Fruit fly (Drosophila melanogaster) whole organism, prepupa: Measurements from ENCODE around the gene CG34281.

ENCODE experiments used
- CG10631 ChIP-seq: fragments of 200-800 bp; sonication (Bioruptor generic); optimal IDR thresholded peaks from 2 replicates; lab custom pipeline; 2016; ENCODE audit warnings: missing biosample characterization, missing genetic modification characterization
- CG10669 ChIP-seq: fragments of 200-800 bp; sonication (Bioruptor generic); optimal IDR thresholded peaks from 3 replicates; lab custom pipeline; 2018; ENCODE audit warnings: missing biosample characterization, mild to moderate bottlenecking, missing genetic modification characterization, moderate library complexity
- CG11294 ChIP-seq: fragments of 200-800 bp; sonication (Bioruptor generic); IDR thresholded peaks from 2 replicates; pipeline ENCODE4 v1.3.6; 2022; ENCODE audit warnings: missing biosample characterization, missing genetic modification characterization
- CG11762 ChIP-seq: fragments of 200-800 bp; sonication (Bioruptor generic); optimal IDR thresholded peaks from 3 replicates; lab custom pipeline; 2016; ENCODE audit warnings: missing biosample characterization, missing genetic modification characterization; ENCODE audit not compliant: insufficient read depth
- CG11902 ChIP-seq: fragments of 200-800 bp; sonication (Bioruptor generic); optimal IDR thresholded peaks from 3 replicates; lab custom pipeline; 2016; ENCODE audit warnings: missing biosample characterization, missing genetic modification characterization
- CG15336 ChIP-seq: fragments of 200-800 bp; sonication (Bioruptor generic); IDR thresholded peaks from 2 replicates; pipeline ENCODE4 v1.3.6; 2022; ENCODE audit warnings: missing biosample characterization, missing genetic modification characterization
- CG16779 ChIP-seq: fragments of 200-800 bp; sonication (Bioruptor generic); optimal IDR thresholded peaks from 3 replicates; lab custom pipeline; 2017; ENCODE audit warnings: missing biosample characterization, mild to moderate bottlenecking, missing genetic modification characterization
- CG3032 ChIP-seq: fragments of 200-800 bp; optimal IDR thresholded peaks from 2 replicates; lab custom pipeline; 2019; ENCODE audit warnings: missing biosample characterization, mild to moderate bottlenecking, missing genetic modification characterization, moderate library complexity
- CG31627 ChIP-seq: fragments of 200-800 bp; sonication (Bioruptor generic); optimal IDR thresholded peaks from 3 replicates; lab custom pipeline; 2016; ENCODE audit warnings: missing biosample characterization, missing genetic modification characterization
- CG32006 ChIP-seq: fragments of 200-800 bp; sonication (Bioruptor generic); optimal IDR thresholded peaks from 3 replicates; lab custom pipeline; 2017; ENCODE audit warnings: missing biosample characterization, mild to moderate bottlenecking, missing genetic modification characterization
- CG34406 ChIP-seq: fragments of 200-800 bp; sonication (Bioruptor generic); optimal IDR thresholded peaks from 3 replicates; lab custom pipeline; 2016; ENCODE audit warnings: missing biosample characterization, missing genetic modification characterization
- CG3919 ChIP-seq: fragments of 200-800 bp; sonication (Bioruptor generic); optimal IDR thresholded peaks from 3 replicates; lab custom pipeline; 2016; ENCODE audit warnings: missing biosample characterization, missing genetic modification characterization
- CG4318 ChIP-seq: fragments of 200-800 bp; sonication (Bioruptor generic); optimal IDR thresholded peaks from 3 replicates; lab custom pipeline; 2017; ENCODE audit warnings: missing biosample characterization, mild to moderate bottlenecking, missing genetic modification characterization
- CG6163 ChIP-seq: fragments of 200-800 bp; sonication (Bioruptor generic); IDR thresholded peaks from 3 replicates; pipeline ENCODE4 v1.3.6; 2022; ENCODE audit warnings: missing biosample characterization, missing genetic modification characterization
- CG6276 ChIP-seq: fragments of 200-800 bp; sonication (Bioruptor generic); optimal IDR thresholded peaks from 2 replicates; lab custom pipeline; 2017; ENCODE audit warnings: missing biosample characterization, mild to moderate bottlenecking, missing genetic modification characterization
- CG6792 ChIP-seq: fragments of 200-800 bp; sonication (Bioruptor generic); optimal IDR thresholded peaks from 3 replicates; lab custom pipeline; 2016; ENCODE audit warnings: missing biosample characterization, missing genetic modification characterization
- CG7368 ChIP-seq: fragments of 200-800 bp; sonication (Bioruptor generic); optimal IDR thresholded peaks from 3 replicates; lab custom pipeline; 2016; ENCODE audit warnings: missing biosample characterization, missing genetic modification characterization
- CG8119 ChIP-seq: fragments of 200-800 bp; sonication (Bioruptor generic); IDR thresholded peaks from 3 replicates; pipeline ENCODE4 v1.3.6; 2022; ENCODE audit warnings: missing biosample characterization, missing genetic modification characterization
- CG8319 ChIP-seq: fragments of 200-800 bp; sonication (Bioruptor generic); optimal IDR thresholded peaks from 3 replicates; lab custom pipeline; 2016; ENCODE audit warnings: missing biosample characterization, missing genetic modification characterization
- CG8632 ChIP-seq: fragments of 200-800 bp; sonication (Bioruptor generic); optimal IDR thresholded peaks from 3 replicates; lab custom pipeline; 2016; ENCODE audit warnings: missing biosample characterization, missing genetic modification characterization
- Eip75B ChIP-seq: fragments of 200-800 bp; sonication (Bioruptor generic); optimal IDR thresholded peaks from 3 replicates; lab custom pipeline; 2016; ENCODE audit warnings: missing biosample characterization, missing genetic modification characterization
- Eip78C ChIP-seq: fragments of 200-800 bp; sonication (Bioruptor generic); peaks from one replicate; lab custom pipeline; 2016; ENCODE audit warnings: missing biosample characterization, missing genetic modification characterization
- Eip93F ChIP-seq: fragments of 200-800 bp; sonication (Bioruptor generic); optimal IDR thresholded peaks from 2 replicates; lab custom pipeline; 2016; ENCODE audit warnings: missing biosample characterization, mild to moderate bottlenecking, missing genetic modification characterization
- Ets21C ChIP-seq: fragments of 200-800 bp; sonication (Bioruptor generic); optimal IDR thresholded peaks from 3 replicates; lab custom pipeline; 2016; ENCODE audit warnings: missing biosample characterization, missing genetic modification characterization
- Ets96B ChIP-seq: fragments of 200-800 bp; optimal IDR thresholded peaks from 2 replicates; lab custom pipeline; 2019; ENCODE audit warnings: missing biosample characterization, mild to moderate bottlenecking, missing genetic modification characterization, moderate library complexity
- Gug ChIP-seq: fragments of 200-800 bp; sonication (Bioruptor generic); IDR thresholded peaks from 2 replicates; pipeline ENCODE4 v1.3.6; 2022; ENCODE audit warnings: missing biosample characterization, missing genetic modification characterization
- Hr38 ChIP-seq: sonication (Bioruptor generic); optimal IDR thresholded peaks from 2 replicates; lab custom pipeline; 2016; ENCODE audit warnings: missing biosample characterization, missing genetic modification characterization
- Hr39 ChIP-seq: fragments of 200-800 bp; sonication (Bioruptor generic); optimal IDR thresholded peaks from 2 replicates; lab custom pipeline; 2016; ENCODE audit warnings: missing biosample characterization, missing genetic modification characterization
- Hr4 ChIP-seq: fragments of 200-800 bp; sonication (Bioruptor generic); optimal IDR thresholded peaks from 3 replicates; lab custom pipeline; 2016; ENCODE audit warnings: missing biosample characterization, missing genetic modification characterization
- Lpt ChIP-seq: fragments of 200-800 bp; sonication (Bioruptor generic); optimal IDR thresholded peaks from 3 replicates; lab custom pipeline; 2016; ENCODE audit warnings: missing biosample characterization, missing genetic modification characterization
- Met ChIP-seq: fragments of 200-800 bp; sonication (Bioruptor generic); optimal IDR thresholded peaks from 3 replicates; lab custom pipeline; 2016; ENCODE audit warnings: missing biosample characterization, missing genetic modification characterization
- Smox ChIP-seq: fragments of 200-800 bp; sonication (Bioruptor generic); optimal IDR thresholded peaks from 3 replicates; lab custom pipeline; 2016; ENCODE audit warnings: missing biosample characterization, missing genetic modification characterization
- Sox102F ChIP-seq: fragments of 200-800 bp; sonication (Bioruptor generic); optimal IDR thresholded peaks from 2 replicates; lab custom pipeline; 2016; ENCODE audit warnings: missing biosample characterization, mild to moderate bottlenecking, missing genetic modification characterization
- Sox14 ChIP-seq: fragments of 200-800 bp; sonication (Bioruptor generic); optimal IDR thresholded peaks from 3 replicates; lab custom pipeline; 2016; ENCODE audit warnings: missing biosample characterization, missing genetic modification characterization
- Sox15 ChIP-seq: fragments of 200-800 bp; sonication (Bioruptor generic); optimal IDR thresholded peaks from 3 replicates; lab custom pipeline; 2016; ENCODE audit warnings: missing biosample characterization, missing genetic modification characterization
- achi ChIP-seq: fragments of 200-800 bp; sonication (Bioruptor generic); optimal IDR thresholded peaks from 3 replicates; lab custom pipeline; 2016; ENCODE audit warnings: missing biosample characterization, missing genetic modification characterization
- acj6 ChIP-seq: fragments of 200-800 bp; sonication (Bioruptor generic); optimal IDR thresholded peaks from 3 replicates; lab custom pipeline; 2016; ENCODE audit warnings: missing biosample characterization, missing genetic modification characterization
- cyc ChIP-seq: fragments of 200-800 bp; sonication (Bioruptor generic); optimal IDR thresholded peaks from 3 replicates; lab custom pipeline; 2016; ENCODE audit warnings: missing biosample characterization, missing genetic modification characterization
- dsx ChIP-seq: fragments of 200-800 bp; optimal IDR thresholded peaks from 3 replicates; lab custom pipeline; 2019; ENCODE audit warnings: missing biosample characterization, mild to moderate bottlenecking, missing genetic modification characterization, moderate library complexity; ENCODE audit not compliant: poor library complexity, severe bottlenecking
- esn ChIP-seq: fragments of 200-800 bp; sonication (Bioruptor generic); optimal IDR thresholded peaks from 2 replicates; lab custom pipeline; 2016; ENCODE audit warnings: missing biosample characterization, mild to moderate bottlenecking, missing genetic modification characterization, moderate library complexity
- fd59A ChIP-seq: fragments of 200-800 bp; sonication (Bioruptor generic); optimal IDR thresholded peaks from 2 replicates; lab custom pipeline; 2017; ENCODE audit warnings: missing biosample characterization, mild to moderate bottlenecking, missing genetic modification characterization, missing genetic modification reagents
- fd85E ChIP-seq: fragments of 200-800 bp; sonication (Bioruptor generic); optimal IDR thresholded peaks from 3 replicates; lab custom pipeline; 2016; ENCODE audit warnings: missing biosample characterization, missing genetic modification characterization
- fkh ChIP-seq: fragments of 200-800 bp; sonication (Bioruptor generic); optimal IDR thresholded peaks from 3 replicates; lab custom pipeline; 2017; ENCODE audit warnings: missing biosample characterization, mild to moderate bottlenecking, missing genetic modification characterization, moderate library complexity
- lz ChIP-seq: fragments of 200-800 bp; sonication (Bioruptor generic); optimal IDR thresholded peaks from 3 replicates; lab custom pipeline; 2016; ENCODE audit warnings: missing biosample characterization, missing genetic modification characterization
- net ChIP-seq: fragments of 200-800 bp; sonication (Bioruptor generic); optimal IDR thresholded peaks from 3 replicates; lab custom pipeline; 2016; ENCODE audit warnings: missing biosample characterization, missing genetic modification characterization
- pdm3 ChIP-seq: fragments of 200-800 bp; sonication (Bioruptor generic); optimal IDR thresholded peaks from 3 replicates; lab custom pipeline; 2016; ENCODE audit warnings: missing biosample characterization, missing genetic modification characterization
- salr ChIP-seq, 2 experiments: fragments of 200-800 bp; sonication (Bioruptor generic); optimal IDR thresholded peaks; 3 replicates each; lab custom pipeline; 2016 to 2018; ENCODE audit warnings: missing biosample characterization in 2 of 2, missing genetic modification characterization in 2 of 2, mild to moderate bottlenecking in 1 of 2
- spab ChIP-seq: fragments of 200-800 bp; sonication (Bioruptor generic); optimal IDR thresholded peaks from 2 replicates; lab custom pipeline; 2017; ENCODE audit warnings: missing biosample characterization, mild to moderate bottlenecking, missing genetic modification characterization, missing genetic modification reagents
- ss ChIP-seq, 2 experiments: fragments of 200-800 bp; sonication (Bioruptor generic); optimal IDR thresholded peaks; 2 replicates in 1 of 2; 3 replicates in 1 of 2; lab custom pipeline; 2017 to 2018; ENCODE audit warnings: mild to moderate bottlenecking in 2 of 2, missing biosample characterization in 2 of 2, missing genetic modification characterization in 2 of 2, moderate library complexity in 1 of 2
- svp ChIP-seq: fragments of 200-800 bp; sonication (Bioruptor generic); peaks from one replicate; lab custom pipeline; 2016; ENCODE audit warnings: missing biosample characterization, missing genetic modification characterization
- vri ChIP-seq: fragments of 200-800 bp; sonication (Bioruptor generic); optimal IDR thresholded peaks from 3 replicates; lab custom pipeline; 2016; ENCODE audit warnings: missing biosample characterization, mild to moderate bottlenecking, missing genetic modification characterization

The CG34281 gene

dm6 chr3R:17646102-17647050, 33.7 kb downstream of the CG34281 start:
- TF ChIP-seq CG15336 (GFP tag; lab: Robert Waterston, UW) (no peak), CG8319 (GFP tag; lab: Kevin White, UChicago) (no peak), fd59A (GFP tag; lab: Kevin White, UChicago) (no peak), CG10631 (GFP tag; lab: Kevin White, UChicago) (no peak), cyc (GFP tag; lab: Kevin White, UChicago) (no peak), spab (no peak), svp (GFP tag; lab: Kevin White, UChicago) (no peak), CG3032 (tag; lab: Kevin White, UChicago) (no peak), CG7368 (GFP tag; lab: Kevin White, UChicago) (no peak), vri (GFP tag; lab: Kevin White, UChicago) (no peak), CG8119 (GFP tag; lab: Robert Waterston, UW) (no peak), ss (GFP tag; optimal IDR thresholded peaks at IDR 0.05; lab: Kevin White, UChicago) (no peak), Eip78C (GFP tag; lab: Kevin White, UChicago) (peak; percentile 67), net (GFP tag; lab: Kevin White, UChicago) (no peak), Ets96B (tag; lab: Kevin White, UChicago) (no peak), CG11294 (GFP tag; lab: Robert Waterston, UW) (no peak), CG32006 (no peak), Sox14 (GFP tag; lab: Kevin White, UChicago) (no peak), Hr39 (GFP tag; lab: Kevin White, UChicago) (no peak), Smox (no peak), esn (peak; percentile 21), lz (GFP tag; lab: Kevin White, UChicago) (no peak), salr (GFP tag; optimal IDR thresholded peaks at IDR 0.05; lab: Kevin White, UChicago) (no peak), Eip75B (GFP tag; lab: Kevin White, UChicago) (no peak), CG6792 (peak; percentile 2), Lpt (GFP tag; lab: Kevin White, UChicago) (no peak), CG4318 (GFP tag; lab: Kevin White, UChicago) (no peak), acj6 (GFP tag; lab: Kevin White, UChicago) (no peak), CG8632 (GFP tag; lab: Kevin White, UChicago) (no peak), fd85E (no peak), CG10669 (GFP tag; lab: Kevin White, UChicago) (no peak), Sox102F (GFP tag; lab: Kevin White, UChicago) (peak; percentile 34), dsx (GFP tag; lab: Kevin White, UChicago) (peak; percentile 84), Ets21C (GFP tag; lab: Kevin White, UChicago) (no peak), CG11762 (GFP tag; lab: Kevin White, UChicago) (no peak), Eip93F (GFP tag; lab: Kevin White, UChicago) (no peak), pdm3 (no peak), CG34406 (GFP tag; lab: Kevin White, UChicago) (no peak), CG11902 (GFP tag; lab: Kevin White, UChicago) (no peak), Sox15 (no peak), fkh (GFP tag; lab: Kevin White, UChicago) (peak; percentile 33), Met (GFP tag; lab: Kevin White, UChicago) (peak; percentile 14), Hr38 (GFP tag; lab: Kevin White, UChicago) (no peak), CG31627 (GFP tag; lab: Kevin White, UChicago) (no peak), Gug (no peak), CG3919 (GFP tag; lab: Kevin White, UChicago) (no peak), achi (no peak), CG6163 (GFP tag; lab: Robert Waterston, UW) (no peak), Hr4 (GFP tag; lab: Kevin White, UChicago) (no peak), CG16779 (no peak), CG6276 (no peak)
